Worm (Caenorhabditis elegans) whole organism, L1 larva: ENCODE results near the gene M02D8.6.

ENCODE experiments used
- ama-1 ChIP-seq: fragments of 150-350 bp; optimal IDR thresholded peaks from 2 replicates; lab custom pipeline; 2014
- blmp-1 ChIP-seq: fragments of 150-350 bp; optimal IDR thresholded peaks from 2 replicates; lab custom pipeline; 2014; ENCODE audit warnings: missing biosample characterization, missing genetic modification characterization
- dsc-1 ChIP-seq: sonication (generic microtip); optimal IDR thresholded peaks from 2 replicates; lab custom pipeline; 2016; ENCODE audit warnings: mild to moderate bottlenecking, missing genetic modification characterization, missing compliant biosample characterization
- irx-1 ChIP-seq: sonication (generic microtip); optimal IDR thresholded peaks from 2 replicates; lab custom pipeline; 2016; ENCODE audit warnings: missing genetic modification characterization, missing compliant biosample characterization
- lin-39 ChIP-seq: fragments of 150-350 bp; optimal IDR thresholded peaks from 2 replicates; lab custom pipeline; 2014; ENCODE audit warnings: missing biosample characterization, missing genetic modification reagents, missing genetic modification characterization
- lsy-2 ChIP-seq, 2 experiments: fragments of 150-350 bp; optimal IDR thresholded peaks; 2 replicates each; lab custom pipeline; 2014; ENCODE audit warnings: missing biosample characterization in 2 of 2, missing genetic modification characterization in 2 of 2
- pqm-1 ChIP-seq: sonication (generic microtip); optimal IDR thresholded peaks from 3 replicates; lab custom pipeline; 2017; ENCODE audit warnings: missing biosample characterization, missing genetic modification characterization
- skn-1 ChIP-seq: fragments of 150-350 bp; optimal IDR thresholded peaks from 2 replicates; lab custom pipeline; 2014; ENCODE audit warnings: missing biosample characterization, missing genetic modification characterization
- snpc-4 ChIP-seq: fragments of 150-350 bp; optimal IDR thresholded peaks from 2 replicates; lab custom pipeline; 2014; ENCODE audit warnings: missing biosample characterization, missing genetic modification characterization
- unc-86 ChIP-seq: sonication (generic microtip); optimal IDR thresholded peaks from 2 replicates; lab custom pipeline; 2016; ENCODE audit warnings: missing genetic modification characterization, missing compliant biosample characterization
- ztf-11 ChIP-seq, 2 experiments: sonication (generic microtip); optimal IDR thresholded peaks; 2 replicates each; lab custom pipeline; 2016 to 2017; ENCODE audit warnings: missing genetic modification characterization in 2 of 2, missing biosample characterization in 1 of 2, missing compliant biosample characterization in 1 of 2

- TF ChIP-seq lin-39 (tag; lab: Kevin White, UChicago) (no peak), snpc-4 (tag; lab: Kevin White, UChicago) (no peak), irx-1 (no peak), ztf-11 (tag; optimal IDR thresholded peaks at IDR 0.05; lab: Kevin White, UChicago) (no peak), skn-1 (no peak), ama-1 (lab: Kevin White, UChicago) (no peak), dsc-1 (peak; percentile 91), pqm-1 (tag; lab: Kevin White, UChicago) (no peak), unc-86 (tag; lab: Kevin White, UChicago) (no peak), lsy-2 (tag; optimal IDR thresholded peaks at IDR 0.05; lab: Kevin White, UChicago) (no peak), blmp-1 (tag; lab: Kevin White, UChicago) (no peak)
Measured at ce11 chrX:8745524-8745923, 13.8 kb upstream of the M02D8.6 start.
